Worm (Caenorhabditis elegans) whole organism, L4/young adult: ENCODE data around the gene C08F1.10.

Experiments
- W03F9.2 ChIP-seq: fragments of 150-350 bp; optimal IDR thresholded peaks from 2 replicates; lab custom pipeline; 2014; ENCODE audit warnings: missing biosample characterization, missing genetic modification characterization
- him-1 ChIP-seq: sonication (generic microtip); optimal IDR thresholded peaks from 2 replicates; lab custom pipeline; 2016; ENCODE audit warnings: missing genotype, missing genetic modification reagents, missing genetic modification characterization, missing compliant biosample characterization

- TF ChIP-seq W03F9.2 (tag; lab: Kevin White, UChicago) (no peak), him-1 (tag; lab: Kevin White, UChicago) (no peak)
Observed at ce11 chrII:1788087-1788486, 2.0 kb upstream of the C08F1.10 start, which contains the start of the genes C08F1.6 and fbxb-13.
